Worm (Caenorhabditis elegans): Measurements from ENCODE around the gene sup-12.

ce11 chrX:3878233-3878632 lies 26.2 kb upstream of the sup-12 start, which contains the start of gene F47F2.1:
- no peak for TF ChIP-seq aly-2 (tag; optimal IDR thresholded peaks at IDR 0.05)
- no peak for TF ChIP-seq zag-1 (tag; optimal IDR thresholded peaks at IDR 0.05)
- no peak for TF ChIP-seq egl-43 (GFP tag; IDR thresholded peaks at IDR 0.05)
- no peak for TF ChIP-seq daf-19 (GFP tag; conservative IDR thresholded peaks at IDR 0.05)
- no peak for TF ChIP-seq aha-1 (tag)
- TF ChIP-seq ama-1 (optimal IDR thresholded peaks at IDR 0.05), result no peak
- TF ChIP-seq lin-13 (GFP tag; optimal IDR thresholded peaks at IDR 0.05), result no peak
